Worm (Caenorhabditis elegans) whole organism, late embryonic: ENCODE measurements around the gene F53F4.16.

ENCODE experiments used
- C38D4.7 ChIP-seq: fragments of 200-800 bp; sonication (Bioruptor generic); optimal IDR thresholded peaks from 2 replicates; lab custom pipeline; 2018; ENCODE audit warnings: mild to moderate bottlenecking, missing genetic modification characterization, moderate library complexity, missing compliant biosample characterization
- F13H6.1 ChIP-seq: sonication (generic microtip); optimal IDR thresholded peaks from 2 replicates; lab custom pipeline; 2016; ENCODE audit warnings: missing genetic modification characterization, missing compliant biosample characterization
- K02D7.2 ChIP-seq: sonication (generic microtip); optimal IDR thresholded peaks from 2 replicates; lab custom pipeline; 2017; ENCODE audit warnings: mild to moderate bottlenecking, missing genetic modification characterization, missing compliant biosample characterization
- K09A11.1 ChIP-seq: sonication (generic microtip); optimal IDR thresholded peaks from 2 replicates; lab custom pipeline; 2017; ENCODE audit warnings: antibody characterized with exemption, mild to moderate bottlenecking, missing genetic modification characterization, missing compliant biosample characterization; ENCODE audit not compliant: insufficient read depth
- T23F11.4 ChIP-seq: fragments of 200-800 bp; sonication (Bioruptor generic); optimal IDR thresholded peaks from 2 replicates; lab custom pipeline; 2018; ENCODE audit warnings: mild to moderate bottlenecking, missing genetic modification characterization, missing compliant biosample characterization
- ama-1 ChIP-seq: fragments of 150-350 bp; optimal IDR thresholded peaks from 2 replicates; lab custom pipeline; 2014
- ceh-18 ChIP-seq: sonication (generic microtip); optimal IDR thresholded peaks from 2 replicates; lab custom pipeline; 2016; ENCODE audit warnings: missing genetic modification characterization, missing compliant biosample characterization
- ceh-2 ChIP-seq: sonication (generic microtip); optimal IDR thresholded peaks from 2 replicates; lab custom pipeline; 2016; ENCODE audit warnings: missing genotype, missing genetic modification characterization, missing compliant biosample characterization
- ceh-22 ChIP-seq: sonication (generic microtip); optimal IDR thresholded peaks from 2 replicates; lab custom pipeline; 2017; ENCODE audit warnings: missing biosample characterization, missing genetic modification characterization
- ceh-30 ChIP-seq: fragments of 150-350 bp; optimal IDR thresholded peaks from 2 replicates; lab custom pipeline; 2014; ENCODE audit warnings: missing biosample characterization, missing genetic modification characterization
- ceh-34 ChIP-seq: sonication (generic microtip); optimal IDR thresholded peaks from 2 replicates; lab custom pipeline; 2016; ENCODE audit warnings: mild to moderate bottlenecking, missing genetic modification characterization, missing compliant biosample characterization
- ceh-45 ChIP-seq: fragments of 200-800 bp; sonication (Bioruptor generic); IDR thresholded peaks from 2 replicates; pipeline ENCODE4 v1.3.6; 2022; ENCODE audit warnings: missing genetic modification reagents, missing genetic modification characterization, missing compliant biosample characterization
- ceh-6 ChIP-seq: fragments of 200-800 bp; sonication (Bioruptor generic); optimal IDR thresholded peaks from 2 replicates; lab custom pipeline; 2018; ENCODE audit warnings: mild to moderate bottlenecking, missing genetic modification characterization, missing compliant biosample characterization
- che-1 ChIP-seq: sonication (generic microtip); optimal IDR thresholded peaks from 2 replicates; lab custom pipeline; 2016; ENCODE audit warnings: mild to moderate bottlenecking, missing genetic modification characterization, missing compliant biosample characterization
- dmd-4 ChIP-seq: sonication (generic microtip); optimal IDR thresholded peaks from 2 replicates; lab custom pipeline; 2016; ENCODE audit warnings: borderline replicate concordance, missing genetic modification characterization, missing compliant biosample characterization
- elt-4 ChIP-seq: sonication (generic microtip); optimal IDR thresholded peaks from 2 replicates; lab custom pipeline; 2016; ENCODE audit warnings: missing genetic modification characterization, missing compliant biosample characterization
- eyg-1 ChIP-seq: sonication (generic microtip); optimal IDR thresholded peaks from 2 replicates; lab custom pipeline; 2016; ENCODE audit warnings: missing genotype, missing genetic modification characterization, missing compliant biosample characterization
- gmeb-2 ChIP-seq: sonication (generic microtip); optimal IDR thresholded peaks from 2 replicates; lab custom pipeline; 2016; ENCODE audit warnings: missing genetic modification characterization, inconsistent platforms, missing compliant biosample characterization
- hlh-13 ChIP-seq: fragments of 200-800 bp; sonication (Bioruptor generic); optimal IDR thresholded peaks from 2 replicates; lab custom pipeline; 2018; ENCODE audit warnings: mild to moderate bottlenecking, missing genetic modification characterization, missing compliant biosample characterization
- hlh-15 ChIP-seq: sonication (generic microtip); optimal IDR thresholded peaks from 2 replicates; lab custom pipeline; 2016; ENCODE audit warnings: missing genetic modification characterization, missing compliant biosample characterization
- hlh-6 ChIP-seq: sonication (generic microtip); optimal IDR thresholded peaks from 2 replicates; lab custom pipeline; 2016; ENCODE audit warnings: missing genotype, missing genetic modification characterization, missing compliant biosample characterization
- hlh-8 ChIP-seq: sonication (generic microtip); optimal IDR thresholded peaks from 2 replicates; lab custom pipeline; 2016; ENCODE audit warnings: missing genotype, missing genetic modification characterization, missing compliant biosample characterization
- lin-11 ChIP-seq: fragments of 200-800 bp; sonication (Bioruptor generic); optimal IDR thresholded peaks from 2 replicates; lab custom pipeline; 2018; ENCODE audit warnings: mild to moderate bottlenecking, missing genetic modification characterization, missing compliant biosample characterization
- madf-2 ChIP-seq: sonication (generic microtip); optimal IDR thresholded peaks from 2 replicates; lab custom pipeline; 2017; ENCODE audit warnings: missing genetic modification characterization, missing compliant biosample characterization
- nfya-1 ChIP-seq: sonication (generic microtip); optimal IDR thresholded peaks from 2 replicates; lab custom pipeline; 2017; ENCODE audit warnings: missing genetic modification characterization, mild to moderate bottlenecking, missing compliant biosample characterization, antibody characterized with exemption, moderate library complexity
- nhr-11 ChIP-seq: fragments of 150-350 bp; optimal IDR thresholded peaks from 2 replicates; lab custom pipeline; 2014; ENCODE audit warnings: missing biosample characterization, missing genetic modification characterization
- nhr-232 ChIP-seq: sonication (generic microtip); optimal IDR thresholded peaks from 2 replicates; lab custom pipeline; 2016; ENCODE audit warnings: missing genetic modification characterization, missing compliant biosample characterization
- npax-4 ChIP-seq: sonication (generic microtip); optimal IDR thresholded peaks from 2 replicates; lab custom pipeline; 2016; ENCODE audit warnings: missing genetic modification characterization, missing compliant biosample characterization
- pat-9 ChIP-seq: fragments of 200-800 bp; sonication (Bioruptor generic); optimal IDR thresholded peaks from 2 replicates; lab custom pipeline; 2018; ENCODE audit warnings: mild to moderate bottlenecking, missing genetic modification characterization, moderate library complexity, missing compliant biosample characterization
- pqm-1 ChIP-seq: sonication (generic microtip); optimal IDR thresholded peaks from 2 replicates; lab custom pipeline; 2016; ENCODE audit warnings: missing genetic modification characterization, missing compliant biosample characterization
- pros-1 ChIP-seq: fragments of 150-350 bp; optimal IDR thresholded peaks from 2 replicates; lab custom pipeline; 2014; ENCODE audit warnings: missing biosample characterization, missing genetic modification reagents, missing genetic modification characterization
- sdc-2 ChIP-seq: sonication (generic microtip); optimal IDR thresholded peaks from 2 replicates; lab custom pipeline; 2016; ENCODE audit warnings: missing genotype, missing genetic modification characterization, missing compliant biosample characterization
- sox-2 ChIP-seq: fragments of 200-800 bp; sonication (Bioruptor generic); IDR thresholded peaks from 2 replicates; pipeline ENCODE4 v1.3.6; 2022; ENCODE audit warnings: missing genetic modification reagents, missing genetic modification characterization, missing compliant biosample characterization
- tbx-7 ChIP-seq: sonication (generic microtip); optimal IDR thresholded peaks from 2 replicates; lab custom pipeline; 2016; ENCODE audit warnings: missing genotype, missing genetic modification characterization, missing compliant biosample characterization
- unc-3 ChIP-seq, 2 experiments: fragments of 200-800 bp in 1 of 2; sonication (Bioruptor generic) in 1 of 2; sonication (generic microtip) in 1 of 2; conservative IDR thresholded peaks in 1 of 2; optimal IDR thresholded peaks in 1 of 2; 2 replicates each; pipeline versions ENCODE4 v1.3.6 to Lab custom; 2016 to 2022; ENCODE audit warnings: missing compliant biosample characterization in 2 of 2, missing genetic modification characterization in 2 of 2, missing genetic modification reagents in 1 of 2
- unc-86 ChIP-seq: sonication (generic microtip); optimal IDR thresholded peaks from 2 replicates; lab custom pipeline; 2016; ENCODE audit warnings: missing genetic modification characterization, missing compliant biosample characterization
- zip-5 ChIP-seq: sonication (generic microtip); optimal IDR thresholded peaks from 2 replicates; lab custom pipeline; 2016; ENCODE audit warnings: missing genetic modification characterization, missing compliant biosample characterization
- ztf-16 ChIP-seq: sonication (generic microtip); optimal IDR thresholded peaks from 2 replicates; lab custom pipeline; 2017; ENCODE audit warnings: missing genetic modification characterization, missing compliant biosample characterization

The F53F4.16 gene

ce11 chrV:13600882-13601281 lies 20.7 kb downstream of the F53F4.16 start, which contains the start of gene rdy-2:
rdy-2 (minus strand) TSS chrV:13600982.
- no peak for TF ChIP-seq K02D7.2 (tag; lab: Kevin White, UChicago)
- no peak for TF ChIP-seq eyg-1 (tag; lab: Kevin White, UChicago)
- TF ChIP-seq ceh-2 (tag; lab: Kevin White, UChicago) = no peak
- no peak for TF ChIP-seq ceh-6 (GFP tag; lab: Kevin White, UChicago)
- TF ChIP-seq ama-1 (lab: Kevin White, UChicago) = no peak
- no peak for TF ChIP-seq elt-4 (tag; lab: Kevin White, UChicago)
- TF ChIP-seq, all 69 proteins: peak for 0

- TF ChIP-seq hlh-13 (no peak), gmeb-2 (no peak), K09A11.1 (tag; lab: Kevin White, UChicago) (no peak), hlh-6 (no peak), unc-86 (tag; lab: Kevin White, UChicago) (no peak), ceh-30 (tag; lab: Kevin White, UChicago) (no peak), pros-1 (tag; lab: Kevin White, UChicago) (no peak), nhr-232 (tag; lab: Kevin White, UChicago) (no peak), madf-2 (tag; lab: Kevin White, UChicago) (no peak), hlh-8 (tag; lab: Kevin White, UChicago) (no peak), F13H6.1 (no peak), ama-1 (lab: Kevin White, UChicago) (no peak), ceh-22 (no peak), nhr-11 (tag; lab: Kevin White, UChicago) (no peak), elt-4 (tag; lab: Kevin White, UChicago) (no peak), ceh-45 (GFP tag; lab: Robert Waterston, UW) (no peak), che-1 (tag; lab: Kevin White, UChicago) (no peak)
These were observed 23.2 kb downstream of the F53F4.16 start for ce11 chrV:13598370-13598769.

ce11 chrV:13593083-13593482 lies 28.5 kb downstream of the F53F4.16 start, which contains the start of gene F53F4.4:
F53F4.4 (plus strand) TSS chrV:13593383.
- TF ChIP-seq pat-9 (no peak), unc-3 (GFP tag; conservative IDR thresholded peaks at IDR 0.05; lab: Robert Waterston, UW) (no peak), unc-3 (tag; optimal IDR thresholded peaks at IDR 0.05; lab: Kevin White, UChicago) (no peak), C38D4.7 (GFP tag; lab: Kevin White, UChicago) (no peak), dmd-4 (tag; lab: Kevin White, UChicago) (no peak), nhr-11 (tag; lab: Kevin White, UChicago) (no peak), K02D7.2 (tag; lab: Kevin White, UChicago) (no peak), pros-1 (tag; lab: Kevin White, UChicago) (no peak), elt-4 (tag; lab: Kevin White, UChicago) (no peak), che-1 (tag; lab: Kevin White, UChicago) (no peak), ceh-34 (no peak), ceh-22 (no peak)
- TF ChIP-seq, all 69 proteins: peak for 0

DNA sequence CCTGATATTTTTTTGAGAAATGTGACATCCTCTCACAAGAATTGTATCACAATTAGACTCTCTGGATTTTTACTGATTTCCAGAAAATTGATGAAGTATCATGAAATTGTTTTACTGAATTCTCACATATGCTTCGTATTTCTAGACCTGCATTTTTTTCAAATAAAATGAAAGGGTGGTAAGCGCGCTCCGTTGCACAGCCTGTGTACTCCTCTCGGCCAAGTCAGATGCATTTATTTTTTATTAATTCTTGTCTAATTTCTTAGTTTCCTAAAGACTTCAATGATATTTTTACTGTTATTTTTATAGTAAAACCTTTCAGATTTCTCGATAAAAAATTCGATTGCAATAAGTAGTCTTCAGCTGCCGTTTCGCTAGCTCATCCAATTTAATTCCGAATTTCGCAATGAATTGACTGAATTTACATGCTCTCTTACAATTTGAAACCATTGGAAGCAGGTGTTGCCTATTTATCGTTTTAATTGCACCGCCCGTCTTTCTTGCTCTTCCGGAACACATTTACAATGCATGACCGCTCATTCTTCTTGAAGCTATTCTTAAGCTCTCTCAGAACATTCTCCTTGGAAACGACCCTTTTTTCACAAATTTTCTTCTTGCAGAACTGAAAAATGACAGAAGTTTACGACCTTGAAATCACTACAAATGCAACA lies 30.0 kb downstream of the F53F4.16 start, which contains the start of gene tbcb-1:
tbcb-1 (plus strand) TSS at position 621 of the 671 bp plus-strand sequence.
- TF ChIP-seq pqm-1 (tag; lab: Kevin White, UChicago) (no peak), ztf-16 (tag; lab: Kevin White, UChicago) (no peak), elt-4 (tag; lab: Kevin White, UChicago) (no peak), zip-5 (tag; lab: Kevin White, UChicago) (no peak), lin-11 (no peak), nfya-1 (tag; lab: Kevin White, UChicago) (no peak), T23F11.4 (GFP tag; lab: Kevin White, UChicago) (no peak), ceh-18 (tag; lab: Kevin White, UChicago) (no peak), tbx-7 (tag; lab: Kevin White, UChicago) (no peak), sox-2 (GFP tag; lab: Robert Waterston, UW) (no peak), sdc-2 (no peak), C38D4.7 (GFP tag; lab: Kevin White, UChicago) (no peak), ama-1 (lab: Kevin White, UChicago) (no peak), hlh-15 (tag; lab: Kevin White, UChicago) (no peak), npax-4 (tag; lab: Kevin White, UChicago) (no peak), che-1 (tag; lab: Kevin White, UChicago) (no peak), ceh-22 (no peak), ceh-30 (tag; lab: Kevin White, UChicago) (no peak)
- TF ChIP-seq, all 69 proteins: peak for 0
